Worm (Caenorhabditis elegans) whole organism, young adult: ENCODE data around the gene arrd-23.

ENCODE experiments used
- D2030.7 ChIP-seq: fragments of 200-800 bp; sonication (Bioruptor generic); IDR thresholded peaks from 2 replicates; pipeline ENCODE4 v1.3.6; 2022; ENCODE audit warnings: missing genetic modification reagents, missing genetic modification characterization, missing compliant biosample characterization
- F10E7.11 ChIP-seq: sonication (generic microtip); optimal IDR thresholded peaks from 2 replicates; lab custom pipeline; 2017; ENCODE audit warnings: mild to moderate bottlenecking, missing genetic modification characterization, moderate library complexity, missing compliant biosample characterization
- F57A8.1 ChIP-seq: fragments of 200-800 bp; sonication (Bioruptor generic); optimal IDR thresholded peaks from 2 replicates; lab custom pipeline; 2018; ENCODE audit warnings: mild to moderate bottlenecking, missing genetic modification characterization, moderate library complexity, missing compliant biosample characterization
- atf-7 ChIP-seq: sonication (generic microtip); optimal IDR thresholded peaks from 2 replicates; lab custom pipeline; 2017; ENCODE audit warnings: mild to moderate bottlenecking, missing genetic modification characterization, missing compliant biosample characterization
- attf-5 ChIP-seq: fragments of 200-800 bp; sonication (Bioruptor generic); optimal IDR thresholded peaks from 2 replicates; lab custom pipeline; 2018; ENCODE audit warnings: mild to moderate bottlenecking, missing genetic modification characterization, missing compliant biosample characterization
- ceh-58 ChIP-seq: fragments of 200-800 bp; sonication (Bioruptor generic); IDR thresholded peaks from 2 replicates; pipeline ENCODE4 v1.3.6; 2022; ENCODE audit warnings: missing genetic modification characterization, missing compliant biosample characterization
- ceh-79 ChIP-seq: sonication (generic microtip); optimal IDR thresholded peaks from 2 replicates; lab custom pipeline; 2017; ENCODE audit warnings: mild to moderate bottlenecking, missing genetic modification characterization, missing compliant biosample characterization
- ceh-91 ChIP-seq: fragments of 200-800 bp; sonication (Bioruptor generic); IDR thresholded peaks from 2 replicates; pipeline ENCODE4 v1.3.6; 2022; ENCODE audit warnings: missing genetic modification reagents, missing genetic modification characterization, missing compliant biosample characterization
- dox-1 ChIP-seq: fragments of 200-800 bp; sonication (Bioruptor generic); IDR thresholded peaks from 2 replicates; pipeline ENCODE4 v1.3.6; 2022; ENCODE audit warnings: missing genetic modification reagents, missing genetic modification characterization, missing compliant biosample characterization
- efl-1 ChIP-seq: fragments of 150-350 bp; optimal IDR thresholded peaks from 2 replicates; lab custom pipeline; 2014; ENCODE audit warnings: missing biosample characterization, missing genetic modification reagents, missing genetic modification characterization
- egl-18 ChIP-seq: fragments of 200-800 bp; sonication (Bioruptor generic); IDR thresholded peaks from 2 replicates; pipeline ENCODE4 v1.3.6; 2022; ENCODE audit warnings: missing genetic modification reagents, missing genetic modification characterization, missing compliant biosample characterization
- ets-4 ChIP-seq: fragments of 200-800 bp; sonication (Bioruptor generic); optimal IDR thresholded peaks from 2 replicates; lab custom pipeline; 2018; ENCODE audit warnings: mild to moderate bottlenecking, missing genetic modification characterization, missing compliant biosample characterization
- hmg-1.2 ChIP-seq: fragments of 200-800 bp; sonication (Bioruptor generic); IDR thresholded peaks from 2 replicates; pipeline ENCODE4 v1.3.6; 2022; ENCODE audit warnings: missing genetic modification reagents, missing genetic modification characterization, missing compliant biosample characterization
- let-526 ChIP-seq: fragments of 200-800 bp; sonication (Bioruptor generic); IDR thresholded peaks from 2 replicates; pipeline ENCODE4 v1.3.6; 2022; ENCODE audit warnings: missing genetic modification reagents, missing genetic modification characterization, missing compliant biosample characterization
- let-607 ChIP-seq, 2 experiments: fragments of 200-800 bp in 1 of 2; sonication (Bioruptor generic) in 1 of 2; sonication (generic microtip) in 1 of 2; optimal IDR thresholded peaks; 2 replicates each; lab custom pipeline; 2016 to 2018; ENCODE audit warnings: mild to moderate bottlenecking in 2 of 2, missing compliant biosample characterization in 2 of 2, missing genetic modification characterization in 2 of 2, moderate library complexity in 2 of 2, missing genotype in 1 of 2
- madf-3 ChIP-seq: fragments of 200-800 bp; sonication (Bioruptor generic); IDR thresholded peaks from 2 replicates; pipeline ENCODE4 v1.3.6; 2022; ENCODE audit warnings: missing genetic modification reagents, missing genetic modification characterization, missing compliant biosample characterization
- nhr-120 ChIP-seq: fragments of 200-800 bp; sonication (Bioruptor generic); IDR thresholded peaks from 2 replicates; pipeline ENCODE4 v1.3.6; 2022; ENCODE audit warnings: missing genetic modification characterization, missing compliant biosample characterization
- nhr-179 ChIP-seq: sonication (generic microtip); optimal IDR thresholded peaks from 2 replicates; lab custom pipeline; 2016; ENCODE audit warnings: mild to moderate bottlenecking, missing genetic modification characterization, missing compliant biosample characterization
- nhr-80 ChIP-seq: sonication (generic microtip); optimal IDR thresholded peaks from 2 replicates; lab custom pipeline; 2016; ENCODE audit warnings: missing genetic modification characterization, missing compliant biosample characterization
- rpc-1 ChIP-seq, 2 experiments: fragments of 150-350 bp in 1 of 2; sonication (generic microtip) in 1 of 2; optimal IDR thresholded peaks; 2 replicates each; lab custom pipeline; 2014 to 2018; ENCODE audit warnings: missing biosample characterization in 1 of 2, missing genetic modification characterization in 1 of 2, missing genetic modification reagents in 1 of 2, missing genotype in 1 of 2
- snpc-1.1 ChIP-seq: sonication (generic microtip); optimal IDR thresholded peaks from 2 replicates; lab custom pipeline; 2017; ENCODE audit warnings: missing genetic modification characterization, mild to moderate bottlenecking, missing compliant biosample characterization, antibody characterized with exemption, moderate library complexity, missing genotype, missing genetic modification reagents; ENCODE audit not compliant: insufficient read depth
- snpc-1.3 ChIP-seq: sonication (generic microtip); optimal IDR thresholded peaks from 2 replicates; lab custom pipeline; 2017; ENCODE audit warnings: missing genetic modification characterization, mild to moderate bottlenecking, missing compliant biosample characterization, antibody characterized with exemption, moderate library complexity, missing genotype, missing genetic modification reagents; ENCODE audit not compliant: insufficient read depth
- tbp1 ChIP-seq: fragments of 200-800 bp; sonication (Bioruptor generic); optimal IDR thresholded peaks from 2 replicates; lab custom pipeline; 2018; ENCODE audit warnings: mild to moderate bottlenecking, missing genetic modification characterization, missing compliant biosample characterization
- tlf-1 ChIP-seq: fragments of 200-800 bp; sonication (Bioruptor generic); optimal IDR thresholded peaks from 2 replicates; lab custom pipeline; 2018; ENCODE audit warnings: mild to moderate bottlenecking, missing genetic modification characterization, missing compliant biosample characterization
- unc-62 ChIP-seq: fragments of 150-350 bp; optimal IDR thresholded peaks from 2 replicates; lab custom pipeline; 2014; ENCODE audit warnings: missing biosample characterization, missing genetic modification reagents, missing genetic modification characterization
- zfh-2 ChIP-seq: fragments of 200-800 bp; sonication (Bioruptor generic); conservative IDR thresholded peaks from 2 replicates; pipeline ENCODE4 v1.3.6; 2022; ENCODE audit warnings: missing genetic modification reagents, missing genetic modification characterization, missing compliant biosample characterization
- ztf-18 ChIP-seq: sonication (generic microtip); optimal IDR thresholded peaks from 2 replicates; lab custom pipeline; 2016; ENCODE audit warnings: missing genotype, mild to moderate bottlenecking, missing genetic modification characterization, missing compliant biosample characterization

Gene arrd-23

ce11 chrX:4885651-4886050 is at the start of gene arrd-23:
TSS of gene arrd-23 (plus strand) at chrX:4885951.
- TF ChIP-seq nhr-80 (tag; lab: Kevin White, UChicago) (no peak), ceh-58 (GFP tag; lab: Robert Waterston, UW) (no peak), ceh-91 (no peak)
- TF ChIP-seq, all 124 proteins: peak for 0

- TF ChIP-seq dox-1 (GFP tag; lab: Robert Waterston, UW) (no peak), let-526 (GFP tag; lab: Robert Waterston, UW) (no peak), attf-5 (GFP tag; lab: Kevin White, UChicago) (no peak), atf-7 (no peak), egl-18 (no peak), snpc-1.1 (tag; lab: Kevin White, UChicago) (no peak)
- TF ChIP-seq, all 124 proteins: peak for 0
Measured at ce11 chrX:4840653-4841052, 45.1 kb upstream of the arrd-23 start.

ce11 chrX:4842305-4842704 is 43.4 kb upstream of the arrd-23 start:
- no peak for TF ChIP-seq nhr-179 (tag; lab: Kevin White, UChicago)
- TF ChIP-seq nhr-120 (GFP tag; lab: Robert Waterston, UW) = 0 out of 2 replicates have a peak, but pooled peaks have one; percentile 63
- TF ChIP-seq zfh-2 (GFP tag; lab: Robert Waterston, UW) = peak; percentile 65; the same call in 1 of the 2 replicates
- TF ChIP-seq nhr-80 (tag; lab: Kevin White, UChicago) = no peak
- TF ChIP-seq, all 124 proteins: peak for 2

- TF ChIP-seq tbp1 (GFP tag; lab: Kevin White, UChicago) (no peak), F57A8.1 (GFP tag; lab: Kevin White, UChicago) (no peak), nhr-80 (tag; lab: Kevin White, UChicago) (no peak), snpc-1.1 (tag; lab: Kevin White, UChicago) (no peak), unc-62 (GFP tag; lab: Kevin White, UChicago) (no peak), madf-3 (GFP tag; lab: Robert Waterston, UW) (no peak), zfh-2 (GFP tag; lab: Robert Waterston, UW) (no peak), snpc-1.3 (tag; lab: Kevin White, UChicago) (no peak), tlf-1 (GFP tag; lab: Kevin White, UChicago) (no peak), D2030.7 (no peak), ets-4 (GFP tag; lab: Kevin White, UChicago) (no peak), F10E7.11 (tag; lab: Kevin White, UChicago) (no peak)
Measured at ce11 chrX:4844765-4845164, 41.0 kb upstream of the arrd-23 start.

ce11 chrX:4853060-4853459 is 32.7 kb upstream of the arrd-23 start, which contains the start of gene F39C12.1:
TSS of gene F39C12.1 (minus strand) at chrX:4853195.
- peak; percentile 24 to 52 for TF ChIP-seq let-607 (tag; optimal IDR thresholded peaks at IDR 0.05; lab: Kevin White, UChicago)
- peak; percentile 95 for TF ChIP-seq nhr-80 (tag; lab: Kevin White, UChicago)
- no peak for TF ChIP-seq tbp1 (GFP tag; lab: Kevin White, UChicago)
- no peak for TF ChIP-seq nhr-120 (GFP tag; lab: Robert Waterston, UW)
- TF ChIP-seq ets-4 (GFP tag; lab: Kevin White, UChicago) = peak; percentile 31
- no peak for TF ChIP-seq ceh-79 (tag; lab: Kevin White, UChicago)
- TF ChIP-seq dox-1 (GFP tag; lab: Robert Waterston, UW) = peak; percentile 69; the same call in 1 of the 2 replicates
- TF ChIP-seq hmg-1.2 = peak; percentile 95
- TF ChIP-seq, all 124 proteins: peak for 5

ce11 chrX:4859582-4860095 is 26.1 kb upstream of the arrd-23 start, which contains the start of gene add-1:
TSS of gene add-1 (minus strand) at chrX:4860045.
- TF ChIP-seq rpc-1 (optimal IDR thresholded peaks at IDR 0.05; lab: Kevin White, UChicago) (no peak), rpc-1 (tag; optimal IDR thresholded peaks at IDR 0.05; lab: Kevin White, UChicago) (no peak), efl-1 (GFP tag; lab: Kevin White, UChicago) (no peak), ztf-18 (tag; lab: Kevin White, UChicago) (no peak)
